Fruit fly (Drosophila melanogaster) ovary, adult (tissue): ENCODE data around the gene CG31460.

Experiments
- CG17801 ChIP-seq: fragments of 200-800 bp; optimal IDR thresholded peaks from 2 replicates; lab custom pipeline; 2019; ENCODE audit warnings: missing biosample characterization, mild to moderate bottlenecking, missing genetic modification characterization, moderate library complexity; ENCODE audit not compliant: partially characterized antibody

CG31460 gene

dm6 chr3R:8587859-8588258 is 25.4 kb downstream of the CG31460 start:
- no peak for TF ChIP-seq CG17801 (GFP tag; lab: Kevin White, UChicago)

- no peak for TF ChIP-seq CG17801 (GFP tag; lab: Kevin White, UChicago)
These were observed 33.7 kb downstream of the CG31460 start for dm6 chr3R:8596161-8596560.
